Worm (Caenorhabditis elegans): ENCODE data around the gene M110.10.

DNA sequence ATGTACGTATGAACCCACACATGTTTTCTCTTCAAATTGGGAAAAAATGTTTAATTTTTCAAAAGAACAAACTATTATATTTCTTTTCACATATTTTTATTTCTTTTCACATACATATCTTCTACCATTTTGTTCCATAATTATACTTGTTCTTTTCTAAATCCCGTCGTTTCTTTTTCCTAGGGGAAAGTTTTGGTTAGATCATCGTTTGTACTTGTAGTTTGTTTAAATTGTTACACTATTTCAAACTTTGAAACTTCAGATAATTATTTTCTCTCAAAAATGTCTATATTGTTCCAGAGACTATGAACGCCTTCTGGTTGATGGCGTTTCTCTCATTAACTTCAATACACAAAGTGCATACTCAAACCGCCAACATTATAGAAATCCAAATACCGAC, 41.7 kb upstream of the M110.10 start, which contains the start of gene F35C11.7:
- no peak for TF ChIP-seq hlh-30 (tag; optimal IDR thresholded peaks at IDR 0.05; ENCODE audit: insufficient read depth)
- no peak for TF ChIP-seq unc-55 (GFP tag; optimal IDR thresholded peaks at IDR 0.05)
- TF ChIP-seq ttx-3 (tag; optimal IDR thresholded peaks at IDR 0.05), result no peak
- TF ChIP-seq pax-1 (tag; optimal IDR thresholded peaks at IDR 0.05), result no peak
- no peak for TF ChIP-seq ets-4 (tag; optimal IDR thresholded peaks at IDR 0.05)
- TF ChIP-seq ama-1 (optimal IDR thresholded peaks at IDR 0.05), result no peak
- no peak for TF ChIP-seq ceh-22 (tag; optimal IDR thresholded peaks at IDR 0.05)
- no peak for TF ChIP-seq dmd-4 (tag; optimal IDR thresholded peaks at IDR 0.05; ENCODE audit: borderline replicate concordance)
- no peak for TF ChIP-seq ceh-9 (tag; optimal IDR thresholded peaks at IDR 0.05)
- TF ChIP-seq K09A11.1 (tag; optimal IDR thresholded peaks at IDR 0.05; ENCODE audit: insufficient read depth), result no peak

All from whole organism, late embryonic.